Worm (Caenorhabditis elegans) whole organism, early embryonic: ENCODE results near the gene ddn-3.

Source experiments
- B0310.2 ChIP-seq: sonication (generic microtip); optimal IDR thresholded peaks from 2 replicates; lab custom pipeline; 2016; ENCODE audit warnings: mild to moderate bottlenecking, missing genetic modification characterization, missing compliant biosample characterization
- F13C5.2 ChIP-seq: sonication (generic microtip); optimal IDR thresholded peaks from 2 replicates; lab custom pipeline; 2017; ENCODE audit warnings: mild to moderate bottlenecking, missing genetic modification characterization, inconsistent platforms, missing compliant biosample characterization
- aly-1 ChIP-seq: sonication (generic microtip); optimal IDR thresholded peaks from 2 replicates; lab custom pipeline; 2016; ENCODE audit warnings: missing genetic modification characterization, missing compliant biosample characterization
- ama-1 ChIP-seq: fragments of 150-350 bp; optimal IDR thresholded peaks from 2 replicates; lab custom pipeline; 2014
- ceh-13 ChIP-seq: fragments of 200-800 bp; sonication (Bioruptor generic); optimal IDR thresholded peaks from 2 replicates; lab custom pipeline; 2018; ENCODE audit warnings: mild to moderate bottlenecking, missing genetic modification characterization, missing compliant biosample characterization
- ceh-36 ChIP-seq: sonication (generic microtip); optimal IDR thresholded peaks from 2 replicates; lab custom pipeline; 2016; ENCODE audit warnings: missing genetic modification characterization, inconsistent platforms, missing compliant biosample characterization
- ets-7 ChIP-seq: sonication (generic microtip); optimal IDR thresholded peaks from 2 replicates; lab custom pipeline; 2016; ENCODE audit warnings: missing genotype, missing genetic modification characterization, missing compliant biosample characterization
- flt-1 ChIP-seq: fragments of 200-800 bp; sonication (Bioruptor generic); IDR thresholded peaks from 2 replicates; pipeline ENCODE4 v1.3.6; 2022; ENCODE audit warnings: missing genetic modification characterization, missing compliant biosample characterization
- hmbx-1 ChIP-seq: sonication (generic microtip); optimal IDR thresholded peaks from 2 replicates; lab custom pipeline; 2016; ENCODE audit warnings: mild to moderate bottlenecking, missing genetic modification characterization, missing compliant biosample characterization
- hmg-4 ChIP-seq: fragments of 200-800 bp; sonication (Bioruptor generic); optimal IDR thresholded peaks from 2 replicates; lab custom pipeline; 2018; ENCODE audit warnings: mild to moderate bottlenecking, missing genetic modification characterization, missing compliant biosample characterization
- hnd-1 ChIP-seq: sonication (generic microtip); optimal IDR thresholded peaks from 2 replicates; lab custom pipeline; 2016; ENCODE audit warnings: missing genetic modification characterization, missing compliant biosample characterization
- pes-1 ChIP-seq: fragments of 200-800 bp; sonication (Bioruptor generic); IDR thresholded peaks from 2 replicates; pipeline ENCODE4 v1.3.6; 2022; ENCODE audit warnings: missing genetic modification reagents, missing genetic modification characterization, missing compliant biosample characterization
- scrt-1 ChIP-seq: fragments of 200-800 bp; sonication (Bioruptor generic); IDR thresholded peaks from 2 replicates; pipeline ENCODE4 v1.3.6; 2022; ENCODE audit warnings: missing genetic modification characterization, missing compliant biosample characterization
- sea-1 ChIP-seq: fragments of 200-800 bp; sonication (Bioruptor generic); conservative IDR thresholded peaks from 2 replicates; pipeline ENCODE4 v1.3.6; 2022; ENCODE audit warnings: missing genetic modification characterization, missing compliant biosample characterization
- tbx-11 ChIP-seq: fragments of 200-800 bp; sonication (Bioruptor generic); IDR thresholded peaks from 2 replicates; pipeline ENCODE4 v1.3.6; 2022; ENCODE audit warnings: missing genetic modification characterization, missing compliant biosample characterization
- tbx-37 ChIP-seq: fragments of 200-800 bp; sonication (Bioruptor generic); conservative IDR thresholded peaks from 2 replicates; pipeline ENCODE4 v1.3.6; 2022; ENCODE audit warnings: missing genetic modification reagents, missing genetic modification characterization, missing compliant biosample characterization
- tra-4 ChIP-seq: sonication (generic microtip); optimal IDR thresholded peaks from 2 replicates; lab custom pipeline; 2017; ENCODE audit warnings: missing genetic modification characterization, missing compliant biosample characterization

ddn-3 gene

ce11 chrV:14350949-14351348, 39.9 kb upstream of the ddn-3 start:
- TF ChIP-seq aly-1 (no peak), hmbx-1 (tag; lab: Kevin White, UChicago) (no peak), ceh-13 (GFP tag; lab: Kevin White, UChicago) (no peak), B0310.2 (tag; lab: Kevin White, UChicago) (no peak), pes-1 (GFP tag; lab: Robert Waterston, UW) (no peak), F13C5.2 (tag; lab: Kevin White, UChicago) (peak; percentile 7), tbx-11 (GFP tag; lab: Robert Waterston, UW) (no peak), ama-1 (lab: Kevin White, UChicago) (no peak), sea-1 (GFP tag; lab: Robert Waterston, UW) (0 out of 2 replicates have a peak, but pooled peaks have one; percentile 21), scrt-1 (GFP tag; lab: Robert Waterston, UW) (no peak), tra-4 (no peak), hnd-1 (no peak), ceh-36 (tag; lab: Kevin White, UChicago) (no peak), hmg-4 (peak; percentile 34), tbx-37 (no peak), ets-7 (tag; lab: Kevin White, UChicago) (no peak), flt-1 (GFP tag; lab: Robert Waterston, UW) (no peak)

DNA sequence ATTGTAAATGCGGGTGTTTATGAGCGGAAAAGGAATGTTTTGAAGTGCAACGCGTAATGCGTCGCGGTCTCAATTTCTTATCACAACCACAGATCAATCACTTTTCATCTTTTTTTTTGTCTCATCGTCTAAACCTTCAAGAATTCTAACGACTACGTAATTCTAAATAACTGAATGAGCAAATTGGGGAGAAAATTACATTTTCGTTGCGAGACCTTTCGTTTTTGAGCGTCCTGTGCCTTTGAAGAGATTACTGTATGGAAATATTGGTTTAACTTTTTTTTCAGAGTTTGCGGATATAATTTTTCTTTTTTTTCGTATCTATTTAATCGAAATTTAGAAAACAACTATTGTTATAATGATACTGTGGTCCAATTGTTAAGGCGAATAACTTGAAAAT, 39.5 kb upstream of the ddn-3 start:
- TF ChIP-seq tbx-11 (GFP tag; lab: Robert Waterston, UW), result no peak
- no peak for TF ChIP-seq hmbx-1 (tag; lab: Kevin White, UChicago)
- no peak for TF ChIP-seq ceh-13 (GFP tag; lab: Kevin White, UChicago)
- no peak for TF ChIP-seq sea-1 (GFP tag; lab: Robert Waterston, UW)
- TF ChIP-seq tbx-37, result no peak
- no peak for TF ChIP-seq ama-1 (lab: Kevin White, UChicago)
- TF ChIP-seq scrt-1 (GFP tag; lab: Robert Waterston, UW), result no peak
- TF ChIP-seq pes-1 (GFP tag; lab: Robert Waterston, UW), result no peak
- no peak for TF ChIP-seq F13C5.2 (tag; lab: Kevin White, UChicago)
- no peak for TF ChIP-seq tra-4
- no peak for TF ChIP-seq hmg-4
- no peak for TF ChIP-seq ceh-36 (tag; lab: Kevin White, UChicago)
- no peak for TF ChIP-seq B0310.2 (tag; lab: Kevin White, UChicago)
- TF ChIP-seq aly-1, result no peak
- no peak for TF ChIP-seq hnd-1
- no peak for TF ChIP-seq flt-1 (GFP tag; lab: Robert Waterston, UW)
- no peak for TF ChIP-seq ets-7 (tag; lab: Kevin White, UChicago)

DNA sequence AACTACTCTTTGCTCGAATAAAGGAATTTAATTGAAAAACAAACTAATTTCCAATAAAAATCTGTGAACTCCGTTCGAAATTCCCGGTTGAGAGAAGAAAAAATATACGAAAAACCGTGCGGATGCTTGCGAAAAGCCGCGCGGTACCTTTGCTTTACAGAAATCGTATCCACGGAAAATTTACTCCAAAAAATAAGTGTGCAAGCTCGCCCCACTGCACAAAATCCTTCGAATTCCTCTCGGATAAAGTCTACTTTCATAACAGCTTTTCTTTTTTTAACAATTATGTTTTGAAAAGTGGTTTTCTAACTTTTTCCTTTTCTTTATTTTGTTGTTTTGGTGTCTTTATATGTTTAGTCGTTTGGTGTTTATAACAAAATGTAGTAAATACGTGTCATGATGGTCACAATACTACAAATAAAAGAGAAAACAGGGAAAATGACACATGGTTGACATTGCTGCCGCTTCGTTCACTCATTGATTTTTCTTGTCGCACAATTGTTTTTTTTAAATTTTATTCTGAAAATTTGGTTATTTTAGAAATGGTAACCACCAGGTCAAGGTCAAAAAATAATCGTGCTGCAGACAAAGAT, 36.3 kb upstream of the ddn-3 start, which contains the start of gene cept-2:
Gene cept-2 (plus strand): TSS at position 533 of the 593 bp plus-strand sequence.
- TF ChIP-seq tbx-37 (peak; percentile 19; the same call in 1 of the 2 replicates), aly-1 (no peak), sea-1 (GFP tag; lab: Robert Waterston, UW) (no peak), scrt-1 (GFP tag; lab: Robert Waterston, UW) (no peak), ets-7 (tag; lab: Kevin White, UChicago) (peak; percentile 28), F13C5.2 (tag; lab: Kevin White, UChicago) (peak; percentile 75), tra-4 (no peak)

ce11 chrV:14341672-14342071, 30.7 kb upstream of the ddn-3 start, which contains the start of gene F47B8.10:
F47B8.10 (plus strand) TSS chrV:14341972.
- TF ChIP-seq ama-1 (lab: Kevin White, UChicago) (no peak), sea-1 (GFP tag; lab: Robert Waterston, UW) (no peak), F13C5.2 (tag; lab: Kevin White, UChicago) (no peak), hnd-1 (no peak), scrt-1 (GFP tag; lab: Robert Waterston, UW) (no peak), aly-1 (no peak), tbx-37 (no peak), tra-4 (no peak), hmbx-1 (tag; lab: Kevin White, UChicago) (no peak), tbx-11 (GFP tag; lab: Robert Waterston, UW) (no peak), ceh-13 (GFP tag; lab: Kevin White, UChicago) (no peak), hmg-4 (no peak), ets-7 (tag; lab: Kevin White, UChicago) (no peak), ceh-36 (tag; lab: Kevin White, UChicago) (no peak), flt-1 (GFP tag; lab: Robert Waterston, UW) (no peak), B0310.2 (tag; lab: Kevin White, UChicago) (no peak)

DNA sequence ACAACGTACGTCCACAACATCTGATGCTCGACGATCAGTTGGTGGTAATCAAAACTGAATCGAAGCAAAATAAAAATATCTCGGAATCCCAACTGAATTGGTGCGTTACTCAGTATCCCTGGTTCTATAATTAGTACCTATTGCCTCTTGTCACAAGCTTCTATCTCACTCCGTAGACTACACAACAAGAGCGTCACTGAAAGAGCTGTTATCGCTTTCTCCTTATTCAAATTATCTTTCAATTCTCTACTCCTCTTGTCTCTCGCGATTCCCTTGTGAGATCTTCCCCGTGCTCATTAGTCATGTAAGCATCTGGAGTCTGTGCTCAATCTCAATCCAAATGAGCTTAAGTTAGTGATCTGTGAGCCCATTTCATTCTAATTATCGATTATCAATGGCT, 25.6 kb upstream of the ddn-3 start, which contains the start of gene srm-6:
Gene srm-6 (plus strand): TSS at position 301 of the 400 bp plus-strand sequence.
- no peak for TF ChIP-seq hmbx-1 (tag; lab: Kevin White, UChicago)
- TF ChIP-seq pes-1 (GFP tag; lab: Robert Waterston, UW), result no peak
- no peak for TF ChIP-seq ceh-13 (GFP tag; lab: Kevin White, UChicago)
- no peak for TF ChIP-seq F13C5.2 (tag; lab: Kevin White, UChicago)
- TF ChIP-seq ceh-36 (tag; lab: Kevin White, UChicago), result no peak
- no peak for TF ChIP-seq sea-1 (GFP tag; lab: Robert Waterston, UW)
- TF ChIP-seq hmg-4, result no peak
- TF ChIP-seq hnd-1, result no peak
- no peak for TF ChIP-seq tra-4
- no peak for TF ChIP-seq ama-1 (lab: Kevin White, UChicago)

DNA sequence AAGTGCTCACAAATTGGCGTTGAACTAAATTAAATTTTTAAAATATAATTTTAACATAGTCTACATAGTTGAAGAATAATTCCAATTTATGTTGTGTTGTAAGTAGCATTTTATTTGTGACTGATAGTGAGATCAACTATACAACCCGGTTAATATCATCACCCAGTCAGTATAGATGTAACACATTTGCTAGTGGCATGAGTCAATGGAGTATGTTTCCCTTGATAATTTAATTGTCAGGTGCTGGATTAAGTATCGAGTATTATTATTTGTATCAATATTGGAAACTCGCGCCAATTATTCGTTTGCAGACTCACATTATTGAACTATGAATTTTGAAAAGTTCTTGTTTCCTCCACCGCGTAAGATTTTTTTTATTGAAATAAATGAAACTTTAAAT, 23.9 kb upstream of the ddn-3 start, which contains the start of gene srm-5:
Gene srm-5 (plus strand): TSS at position 301 of the 400 bp plus-strand sequence.
- TF ChIP-seq ama-1 (lab: Kevin White, UChicago) (no peak), ceh-13 (GFP tag; lab: Kevin White, UChicago) (no peak)

DNA sequence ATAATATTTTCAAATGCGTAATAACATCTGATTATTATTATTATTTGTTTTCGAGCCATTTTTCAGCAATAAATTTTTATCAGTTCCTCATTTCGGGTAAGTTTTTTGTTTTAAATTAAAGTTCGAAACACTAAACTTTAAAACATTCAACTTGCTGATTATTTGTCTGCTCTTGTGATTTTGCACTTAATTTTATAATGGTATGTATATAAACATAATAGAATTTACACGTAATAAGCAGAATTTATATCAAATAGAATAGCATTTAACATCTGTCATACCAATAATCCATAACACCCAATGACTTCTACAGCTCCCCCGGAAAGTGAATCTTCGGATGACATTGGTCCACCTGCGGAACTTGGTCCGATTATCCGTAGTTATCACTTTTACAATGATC, 22.1 kb upstream of the ddn-3 start, which contains the start of gene srm-4:
Gene srm-4 (plus strand): TSS at position 301 of the 400 bp plus-strand sequence.
- TF ChIP-seq ama-1 (lab: Kevin White, UChicago) (no peak), hnd-1 (no peak), ceh-36 (tag; lab: Kevin White, UChicago) (no peak)
